Fruit fly (Drosophila melanogaster) whole organism, embryonic: ENCODE measurements around the gene tbrd-1.

ENCODE experiments used
- Aef1 ChIP-seq: fragments of 200-800 bp; sonication (Bioruptor generic); IDR thresholded peaks from 3 replicates; pipeline ENCODE4 v1.3.6; 2022; ENCODE audit warnings: missing biosample characterization, missing genetic modification characterization
- B-H1 ChIP-seq: fragments of 200-800 bp; sonication (Bioruptor generic); IDR thresholded peaks from 3 replicates; pipeline ENCODE4 v1.3.6; 2022; ENCODE audit warnings: missing biosample characterization, missing genetic modification characterization
- CG10431 ChIP-seq: fragments of 200-800 bp; sonication (Bioruptor generic); optimal IDR thresholded peaks from 3 replicates; lab custom pipeline; 2018; ENCODE audit warnings: missing biosample characterization, mild to moderate bottlenecking, missing genetic modification characterization
- CG11085 ChIP-seq: fragments of 200-800 bp; sonication (Bioruptor generic); IDR thresholded peaks from 2 replicates; pipeline ENCODE4 v1.3.6; 2022; ENCODE audit warnings: missing biosample characterization, missing genetic modification characterization
- CG11247 ChIP-seq: fragments of 200-800 bp; sonication (Bioruptor generic); IDR thresholded peaks from 2 replicates; pipeline ENCODE4 v1.3.6; 2022; ENCODE audit warnings: missing biosample characterization, missing genetic modification characterization
- CG11456 ChIP-seq: fragments of 200-800 bp; sonication (Bioruptor generic); IDR thresholded peaks from 3 replicates; pipeline ENCODE4 v1.3.6; 2022; ENCODE audit warnings: missing biosample characterization, missing genetic modification characterization
- CG11695 ChIP-seq: fragments of 200-800 bp; sonication (Bioruptor generic); IDR thresholded peaks from 3 replicates; pipeline ENCODE4 v1.3.6; 2022; ENCODE audit warnings: missing biosample characterization, missing genetic modification characterization
- CG12769 ChIP-seq: fragments of 200-800 bp; sonication (Bioruptor generic); optimal IDR thresholded peaks from 2 replicates; lab custom pipeline; 2019; ENCODE audit warnings: missing biosample characterization, mild to moderate bottlenecking, missing genetic modification characterization, moderate library complexity
- CG12942 ChIP-seq: fragments of 200-800 bp; sonication (Bioruptor generic); optimal IDR thresholded peaks from 3 replicates; lab custom pipeline; 2016; ENCODE audit warnings: missing biosample characterization, missing genetic modification characterization
- CG13296 ChIP-seq: fragments of 200-800 bp; sonication (Bioruptor generic); optimal IDR thresholded peaks from 3 replicates; lab custom pipeline; 2018; ENCODE audit warnings: missing biosample characterization, mild to moderate bottlenecking, missing genetic modification characterization
- CG15011 ChIP-seq: fragments of 200-800 bp; sonication (Bioruptor generic); optimal IDR thresholded peaks from 3 replicates; lab custom pipeline; 2018; ENCODE audit warnings: missing biosample characterization, mild to moderate bottlenecking, missing genetic modification characterization
- CG15073 ChIP-seq: fragments of 200-800 bp; sonication (Bioruptor generic); optimal IDR thresholded peaks from 2 replicates; lab custom pipeline; 2016; ENCODE audit warnings: missing biosample characterization, missing genetic modification characterization
- CG1602 ChIP-seq: fragments of 200-800 bp; sonication (Bioruptor generic); optimal IDR thresholded peaks from 3 replicates; lab custom pipeline; 2016; ENCODE audit warnings: missing biosample characterization, missing genetic modification characterization
- CG17359 ChIP-seq: fragments of 200-800 bp; sonication (Bioruptor generic); optimal IDR thresholded peaks from 3 replicates; lab custom pipeline; 2018; ENCODE audit warnings: missing biosample characterization, mild to moderate bottlenecking, missing genetic modification characterization, moderate library complexity
- CG17568 ChIP-seq: fragments of 200-800 bp; sonication (Bioruptor generic); optimal IDR thresholded peaks from 2 replicates; lab custom pipeline; 2018; ENCODE audit warnings: missing biosample characterization, mild to moderate bottlenecking, missing genetic modification characterization, moderate library complexity
- CG18011 ChIP-seq: fragments of 200-800 bp; sonication (Bioruptor generic); optimal IDR thresholded peaks from 2 replicates; lab custom pipeline; 2017; ENCODE audit warnings: missing biosample characterization, missing genetic modification characterization, mild to moderate bottlenecking, moderate library complexity, missing genotype
- CG42726 ChIP-seq: fragments of 200-800 bp; sonication (Bioruptor generic); IDR thresholded peaks from 2 replicates; pipeline ENCODE4 v1.3.6; 2022; ENCODE audit warnings: missing biosample characterization, missing genetic modification characterization; ENCODE audit not compliant: partially characterized antibody
- CG43689 ChIP-seq: fragments of 200-800 bp; sonication (Bioruptor generic); IDR thresholded peaks from 2 replicates; pipeline ENCODE4 v1.3.6; 2022; ENCODE audit warnings: missing biosample characterization, missing genetic modification characterization
- CG7271 ChIP-seq: fragments of 200-800 bp; sonication (Bioruptor generic); optimal IDR thresholded peaks from 2 replicates; lab custom pipeline; 2018; ENCODE audit warnings: missing biosample characterization, mild to moderate bottlenecking, missing genetic modification characterization, moderate library complexity
- CG7372 ChIP-seq: fragments of 200-800 bp; sonication (Bioruptor generic); IDR thresholded peaks from 2 replicates; pipeline ENCODE4 v1.3.6; 2022; ENCODE audit warnings: missing biosample characterization, missing genetic modification characterization
- CG9437 ChIP-seq: fragments of 200-800 bp; sonication (Bioruptor generic); optimal IDR thresholded peaks from 2 replicates; lab custom pipeline; 2018; ENCODE audit warnings: missing biosample characterization, mild to moderate bottlenecking, missing genetic modification characterization
- CoRest ChIP-seq: fragments of 200-800 bp; sonication (Bioruptor generic); optimal IDR thresholded peaks from 3 replicates; lab custom pipeline; 2018; ENCODE audit warnings: missing biosample characterization, mild to moderate bottlenecking, missing genetic modification characterization, moderate library complexity
- Doc3 ChIP-seq: fragments of 200-800 bp; sonication (Bioruptor generic); IDR thresholded peaks from 3 replicates; pipeline ENCODE4 v1.3.6; 2022; ENCODE audit warnings: missing biosample characterization, missing genetic modification characterization; ENCODE audit not compliant: partially characterized antibody
- E2f2 ChIP-seq: fragments of 200-800 bp; sonication (Bioruptor generic); IDR thresholded peaks from 2 replicates; pipeline ENCODE4 v1.3.6; 2022; ENCODE audit warnings: missing biosample characterization, missing genetic modification characterization
- Fer1 ChIP-seq: fragments of 200-800 bp; sonication (Bioruptor generic); optimal IDR thresholded peaks from 2 replicates; lab custom pipeline; 2017; ENCODE audit warnings: missing biosample characterization, mild to moderate bottlenecking, missing genetic modification characterization
- Fer3 ChIP-seq: fragments of 200-800 bp; sonication (Bioruptor generic); optimal IDR thresholded peaks from 2 replicates; lab custom pipeline; 2018; ENCODE audit warnings: missing biosample characterization, mild to moderate bottlenecking, missing genetic modification characterization, moderate library complexity
- GATAe ChIP-seq: fragments of 200-800 bp; sonication (Bioruptor generic); conservative IDR thresholded peaks from 2 replicates; pipeline ENCODE4 v1.3.6; 2022; ENCODE audit warnings: missing biosample characterization, missing genetic modification characterization
- MESR4 ChIP-seq: fragments of 200-800 bp; sonication (Bioruptor generic); optimal IDR thresholded peaks from 2 replicates; lab custom pipeline; 2018; ENCODE audit warnings: missing biosample characterization, mild to moderate bottlenecking, missing genetic modification characterization, moderate library complexity
- Opbp ChIP-seq: fragments of 200-800 bp; sonication (Bioruptor generic); IDR thresholded peaks from 3 replicates; pipeline ENCODE4 v1.3.6; 2022; ENCODE audit warnings: missing biosample characterization, missing genetic modification characterization; ENCODE audit not compliant: partially characterized antibody
- Rfx ChIP-seq: fragments of 200-800 bp; sonication (Bioruptor generic); IDR thresholded peaks from 2 replicates; pipeline ENCODE4 v1.3.6; 2022; ENCODE audit warnings: missing biosample characterization, missing genetic modification characterization
- Ssrp ChIP-seq: fragments of 200-800 bp; sonication (Bioruptor generic); optimal IDR thresholded peaks from 2 replicates; lab custom pipeline; 2018; ENCODE audit warnings: missing biosample characterization, mild to moderate bottlenecking, missing genetic modification characterization, moderate library complexity
- Taf1 ChIP-seq: fragments of 200-800 bp; sonication (Bioruptor generic); IDR thresholded peaks from 2 replicates; pipeline ENCODE4 v1.3.6; 2022; ENCODE audit warnings: missing biosample characterization, missing genetic modification characterization
- ap ChIP-seq: fragments of 200-800 bp; sonication (Bioruptor generic); IDR thresholded peaks from 2 replicates; pipeline ENCODE4 v1.3.6; 2022; ENCODE audit warnings: missing biosample characterization, missing genetic modification characterization
- ase ChIP-seq: fragments of 200-800 bp; sonication (Bioruptor generic); IDR thresholded peaks from 3 replicates; pipeline ENCODE4 v1.3.6; 2022; ENCODE audit warnings: missing biosample characterization, missing genetic modification characterization
- cato ChIP-seq: fragments of 200-800 bp; sonication (Bioruptor generic); optimal IDR thresholded peaks from 2 replicates; lab custom pipeline; 2016; ENCODE audit warnings: missing biosample characterization, missing genetic modification characterization, borderline replicate concordance
- dati ChIP-seq: fragments of 200-800 bp; sonication (Bioruptor generic); IDR thresholded peaks from 2 replicates; pipeline ENCODE4 v1.3.6; 2022; ENCODE audit warnings: missing biosample characterization, missing genetic modification characterization
- grn ChIP-seq: fragments of 200-800 bp; sonication (Bioruptor generic); optimal IDR thresholded peaks from 3 replicates; lab custom pipeline; 2017; ENCODE audit warnings: missing biosample characterization, missing genetic modification characterization
- hbn ChIP-seq: fragments of 200-800 bp; sonication (Bioruptor generic); IDR thresholded peaks from 2 replicates; pipeline ENCODE4 v1.3.6; 2022; ENCODE audit warnings: missing biosample characterization, missing genetic modification characterization; ENCODE audit not compliant: partially characterized antibody
- ind ChIP-seq: fragments of 200-800 bp; sonication (Bioruptor generic); optimal IDR thresholded peaks from 3 replicates; lab custom pipeline; 2016; ENCODE audit warnings: missing biosample characterization, missing genetic modification characterization
- klu ChIP-seq: fragments of 200-800 bp; sonication (Bioruptor generic); IDR thresholded peaks from 2 replicates; pipeline ENCODE4 v1.3.6; 2022; ENCODE audit warnings: missing biosample characterization, missing genetic modification characterization
- lab ChIP-seq: fragments of 200-800 bp; sonication (Bioruptor generic); optimal IDR thresholded peaks from 3 replicates; lab custom pipeline; 2017; ENCODE audit warnings: missing biosample characterization, missing genetic modification characterization, mild to moderate bottlenecking, moderate library complexity, missing genetic modification reagents
- lilli ChIP-seq: fragments of 200-800 bp; sonication (Bioruptor generic); optimal IDR thresholded peaks from 3 replicates; lab custom pipeline; 2016; ENCODE audit warnings: missing biosample characterization, missing genetic modification characterization
- pb ChIP-seq: fragments of 200-800 bp; sonication (Bioruptor generic); optimal IDR thresholded peaks from 3 replicates; lab custom pipeline; 2016; ENCODE audit warnings: missing biosample characterization, missing genetic modification characterization
- psq ChIP-seq: fragments of 200-800 bp; sonication (Bioruptor generic); optimal IDR thresholded peaks from 2 replicates; lab custom pipeline; 2017; ENCODE audit warnings: missing biosample characterization, missing genetic modification characterization
- pum ChIP-seq: fragments of 200-800 bp; sonication (Bioruptor generic); optimal IDR thresholded peaks from 2 replicates; lab custom pipeline; 2016; ENCODE audit warnings: missing biosample characterization, missing genetic modification characterization
- sd ChIP-seq: fragments of 200-800 bp; sonication (Bioruptor generic); optimal IDR thresholded peaks from 3 replicates; lab custom pipeline; 2018; ENCODE audit warnings: missing biosample characterization, mild to moderate bottlenecking, missing genetic modification characterization, moderate library complexity
- ssp ChIP-seq: fragments of 200-800 bp; sonication (Bioruptor generic); IDR thresholded peaks from 2 replicates; pipeline ENCODE4 v1.3.6; 2022; ENCODE audit warnings: missing biosample characterization, missing genetic modification characterization
- tin ChIP-seq: fragments of 200-800 bp; sonication (Bioruptor generic); optimal IDR thresholded peaks from 3 replicates; lab custom pipeline; 2016; ENCODE audit warnings: missing biosample characterization, missing genetic modification characterization
- wdn ChIP-seq: fragments of 200-800 bp; sonication (Bioruptor generic); IDR thresholded peaks from 2 replicates; pipeline ENCODE4 v1.3.6; 2022; ENCODE audit warnings: missing biosample characterization, missing genetic modification characterization

Gene tbrd-1

dm6 chr3R:23920874-23921539 lies 27.6 kb upstream of the tbrd-1 start (continued):
- TF ChIP-seq hbn (GFP tag; lab: Robert Waterston, UW) (no peak), ase (GFP tag; lab: Robert Waterston, UW) (peak; percentile 30; the same call in 1 of the 3 replicates), CG9437 (no peak), Doc3 (GFP tag; lab: Robert Waterston, UW) (no peak), CG10431 (GFP tag; lab: Kevin White, UChicago) (no peak), klu (GFP tag; lab: Robert Waterston, UW) (0 out of 2 replicates have a peak, but pooled peaks have one; percentile 22), dati (GFP tag; lab: Robert Waterston, UW) (no peak), Aef1 (peak; percentile 48; the same call in 1 of the 3 replicates), CG13296 (GFP tag; lab: Kevin White, UChicago) (peak; percentile 59), Rfx (GFP tag; lab: Robert Waterston, UW) (peak; percentile 90), CG11456 (peak; percentile 81), lab (peak; percentile 83), Ssrp (tag; lab: Kevin White, UChicago) (no peak), Taf1 (GFP tag; lab: Robert Waterston, UW) (peak; percentile 67; the same call in 1 of the 2 replicates), lilli (GFP tag; lab: Kevin White, UChicago) (peak; percentile 44), CG12769 (tag; lab: Kevin White, UChicago) (peak; percentile 94), wdn (GFP tag; lab: Robert Waterston, UW) (peak; percentile 73), CG15011 (no peak), CG11247 (GFP tag; lab: Robert Waterston, UW) (peak; percentile 66), pb (GFP tag; lab: Kevin White, UChicago) (peak; percentile 77), Fer3 (peak; percentile 69), CG11085 (peak; percentile 46; the same call in 1 of the 2 replicates), CG42726 (no peak), CG11695 (GFP tag; lab: Robert Waterston, UW) (peak; percentile 65), grn (GFP tag; lab: Kevin White, UChicago) (peak; percentile 8), CG12942 (GFP tag; lab: Kevin White, UChicago) (no peak), CoRest (tag; lab: Kevin White, UChicago) (no peak), tin (GFP tag; lab: Kevin White, UChicago) (peak; percentile 20), MESR4 (GFP tag; lab: Kevin White, UChicago) (no peak), ind (peak; percentile 29), B-H1 (GFP tag; lab: Robert Waterston, UW) (peak; percentile 30; the same call in 1 of the 3 replicates), Opbp (no peak), CG7271 (tag; lab: Kevin White, UChicago) (no peak), E2f2 (peak; percentile 9; the same call in 1 of the 2 replicates), psq (GFP tag; lab: Kevin White, UChicago) (no peak), CG1602 (GFP tag; lab: Kevin White, UChicago) (no peak), cato (GFP tag; lab: Kevin White, UChicago) (no peak), CG7372 (GFP tag; lab: Robert Waterston, UW) (peak; percentile 29; the same call in 1 of the 2 replicates), ap (GFP tag; lab: Robert Waterston, UW) (no peak), CG18011 (GFP tag; lab: Kevin White, UChicago) (peak; percentile 17), CG17359 (tag; lab: Kevin White, UChicago) (peak; percentile 40), GATAe (GFP tag; lab: Robert Waterston, UW) (no peak), CG17568 (GFP tag; lab: Kevin White, UChicago) (no peak), Fer1 (GFP tag; lab: Kevin White, UChicago) (peak; percentile 46), sd (tag; lab: Kevin White, UChicago) (peak; percentile 46), ssp (GFP tag; lab: Robert Waterston, UW) (peak; percentile 35), pum (peak; percentile 24), CG43689 (GFP tag; lab: Robert Waterston, UW) (no peak), CG15073 (no peak)
